Fruit fly (Drosophila melanogaster): Measurements from ENCODE around the gene CG3793.
A peak's percentile ranks its signal among the peaks of the same experiment; 100 is the strongest.

Gene CG3793

DNA sequence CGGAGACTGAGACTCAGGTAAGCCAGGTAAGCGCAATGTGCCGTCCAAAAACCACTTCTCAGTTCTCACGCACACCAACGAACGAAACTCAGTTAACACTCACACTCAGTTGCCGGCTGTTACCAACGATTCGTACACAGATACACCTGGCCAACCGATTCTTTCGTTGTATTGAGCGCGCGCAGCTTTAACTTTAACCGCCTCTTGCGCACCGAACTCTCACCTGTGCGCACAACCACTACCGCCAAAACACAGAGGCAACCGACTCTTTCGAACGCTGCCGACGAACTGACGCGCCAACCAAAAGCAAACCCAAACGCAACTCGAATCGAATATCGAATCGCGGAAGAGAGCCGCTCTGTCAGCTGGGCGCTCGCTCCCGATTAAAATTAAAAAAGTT is 1.6 kb upstream of the CG3793 start, which contains the start of gene Gli:
Gene Gli (minus strand): TSS at position 293 of the 400 bp plus-strand sequence.
- no peak for TF ChIP-seq CG13204 (GFP tag; optimal IDR thresholded peaks at IDR 0.05)
- TF ChIP-seq Ets98B (GFP tag; IDR thresholded peaks at IDR 0.05) = peak; percentile 69
- TF ChIP-seq CG8301 (tag; optimal IDR thresholded peaks at IDR 0.05) = no peak
- peak; percentile 6; the same call in 1 of the 3 replicates for TF ChIP-seq fd96Ca (GFP tag; IDR thresholded peaks at IDR 0.05)
- TF ChIP-seq CG4496 (GFP tag; IDR thresholded peaks at IDR 0.05) = peak; percentile 51
- TF ChIP-seq Pif1A (GFP tag; optimal IDR thresholded peaks at IDR 0.05) = no peak
- no peak for TF ChIP-seq CG10348 (GFP tag; IDR thresholded peaks at IDR 0.05)
- TF ChIP-seq D1 (tag; optimal IDR thresholded peaks at IDR 0.05) = peak; percentile 6
- no peak for TF ChIP-seq Pif1B (GFP tag; optimal IDR thresholded peaks at IDR 0.05)
- no peak for TF ChIP-seq CG17806 (tag; optimal IDR thresholded peaks at IDR 0.05)
- TF ChIP-seq CG32121 (GFP tag; IDR thresholded peaks at IDR 0.05) = peak; percentile 34; the same call in 1 of the 2 replicates
- TF ChIP-seq CG12605 (GFP tag; IDR thresholded peaks at IDR 0.05) = peak; percentile 36; the same call in 1 of the 2 replicates
- peak; percentile 81 for TF ChIP-seq EcR (GFP tag; optimal IDR thresholded peaks at IDR 0.05)
- no peak for TF ChIP-seq Snoo (tag; optimal IDR thresholded peaks at IDR 0.05)
- peak; percentile 31 for TF ChIP-seq gl (tag; optimal IDR thresholded peaks at IDR 0.05)

DNA sequence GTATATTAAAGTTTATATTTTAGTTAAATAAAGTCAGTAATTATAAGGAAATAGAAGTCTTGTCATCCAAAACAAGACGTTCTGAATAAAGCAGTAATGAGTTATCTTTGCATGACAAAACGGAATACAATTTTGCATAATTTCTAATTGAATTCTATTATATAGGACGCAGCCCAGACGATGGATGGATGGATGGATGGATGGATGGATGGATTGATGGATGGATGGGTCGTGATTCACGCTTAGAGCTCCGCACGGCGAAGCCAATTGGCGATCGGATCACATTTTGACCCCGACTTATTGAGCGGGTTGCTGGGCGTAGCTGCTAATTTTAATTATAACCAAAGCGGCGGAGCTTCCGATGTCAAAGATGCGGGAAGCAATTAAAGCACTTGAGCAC is 619 bp upstream of the CG3793 start:
- no peak for TF ChIP-seq Ets98B (GFP tag; IDR thresholded peaks at IDR 0.05)
- no peak for TF ChIP-seq CG14655 (GFP tag; optimal IDR thresholded peaks at IDR 0.05)
- no peak for TF ChIP-seq CG8159 (tag; optimal IDR thresholded peaks at IDR 0.05)
- no peak for TF ChIP-seq gl (tag; optimal IDR thresholded peaks at IDR 0.05)
- no peak for TF ChIP-seq CG12605 (GFP tag; IDR thresholded peaks at IDR 0.05)
- no peak for TF ChIP-seq rn (GFP tag; IDR thresholded peaks at IDR 0.05)
- no peak for TF ChIP-seq CG10348 (GFP tag; IDR thresholded peaks at IDR 0.05)
- no peak for TF ChIP-seq EcR (GFP tag; optimal IDR thresholded peaks at IDR 0.05)
- no peak for TF ChIP-seq CG8301 (tag; optimal IDR thresholded peaks at IDR 0.05)
- no peak for TF ChIP-seq Pif1A (GFP tag; optimal IDR thresholded peaks at IDR 0.05)
- TF ChIP-seq Snoo (tag; optimal IDR thresholded peaks at IDR 0.05) = no peak
- no peak for TF ChIP-seq Pif1B (GFP tag; optimal IDR thresholded peaks at IDR 0.05)

DNA sequence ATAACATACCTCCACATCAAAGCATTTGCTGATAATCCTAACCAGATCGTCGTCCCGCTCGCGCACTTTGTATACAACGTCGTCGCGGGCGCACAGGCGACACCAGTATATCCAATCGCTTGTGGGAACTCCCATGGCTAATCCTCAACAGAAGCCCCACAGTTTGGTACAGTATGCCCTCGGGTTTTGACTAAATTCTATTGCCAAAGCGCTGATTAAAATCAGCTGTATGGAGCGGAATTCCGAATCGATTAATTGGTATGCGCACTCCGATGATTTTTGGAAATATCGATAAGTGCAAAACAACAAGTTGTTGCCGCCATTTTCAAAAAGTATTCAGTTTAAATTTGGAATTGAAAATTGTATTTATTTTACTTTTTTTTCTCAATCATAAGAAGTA is 4.1 kb downstream of the CG3793 start, which contains the start of gene wek:
Gene wek (minus strand): TSS at position 253 of the 400 bp plus-strand sequence.
- TF ChIP-seq fd96Ca (GFP tag; IDR thresholded peaks at IDR 0.05) (no peak), Pif1B (GFP tag; optimal IDR thresholded peaks at IDR 0.05) (no peak)

DNA sequence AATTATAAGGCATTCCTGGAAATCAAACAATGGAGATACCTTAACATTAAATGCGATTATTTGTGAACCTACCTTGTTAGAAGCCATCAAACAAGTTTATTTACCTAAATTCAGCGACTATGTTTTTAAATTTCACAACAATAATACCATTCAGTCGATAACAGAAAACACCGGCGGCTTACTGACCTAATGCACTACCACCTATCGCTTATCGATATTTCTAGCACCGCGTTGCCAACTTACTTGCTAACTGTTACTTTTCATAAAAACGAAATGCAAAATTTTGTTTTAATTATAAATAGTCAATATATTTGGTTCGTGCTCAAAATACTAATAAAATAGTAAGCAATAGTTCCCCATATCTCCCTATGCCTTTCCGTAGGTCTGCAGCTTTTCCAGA is 7.0 kb downstream of the CG3793 start, which contains the start of gene Ku80:
Gene Ku80 (minus strand): TSS at position 182 of the 400 bp plus-strand sequence.
- TF ChIP-seq EcR (GFP tag; optimal IDR thresholded peaks at IDR 0.05) (no peak), D1 (tag; optimal IDR thresholded peaks at IDR 0.05) (peak; percentile 29)

- TF ChIP-seq CG10348 (GFP tag; IDR thresholded peaks at IDR 0.05) = no peak
- no peak for TF ChIP-seq Ets98B (GFP tag; IDR thresholded peaks at IDR 0.05)
Observed at dm6 chr2L:15773013-15773412, 9.0 kb downstream of the CG3793 start, which contains the start of gene CG31826. CG31826 (minus strand) TSS chr2L:15773113.

DNA sequence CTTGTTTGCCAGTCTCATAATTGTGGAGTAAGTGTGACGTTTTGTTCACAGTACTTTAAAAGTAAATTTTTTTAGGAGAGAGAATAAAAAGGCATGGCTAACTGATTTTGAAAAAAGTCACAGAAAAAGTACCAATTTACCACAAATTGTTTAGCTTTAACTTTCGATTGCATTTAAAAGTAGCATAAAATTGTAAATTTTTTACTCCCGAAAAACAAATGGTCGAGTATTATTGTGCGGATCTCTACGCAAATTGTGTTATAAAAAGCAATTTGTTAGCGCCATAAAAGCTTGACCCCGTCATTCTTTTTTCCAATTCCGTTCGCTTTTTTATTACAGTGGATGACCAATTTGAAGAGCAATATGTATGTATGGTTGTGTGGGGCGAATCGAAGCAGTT is 12.7 kb downstream of the CG3793 start, which contains the start of gene CG43760:
Gene CG43760 (minus strand): TSS at position 101 of the 400 bp plus-strand sequence.
- no peak for TF ChIP-seq Snoo (tag; optimal IDR thresholded peaks at IDR 0.05)
- no peak for TF ChIP-seq CG15710 (tag; optimal IDR thresholded peaks at IDR 0.05)

DNA sequence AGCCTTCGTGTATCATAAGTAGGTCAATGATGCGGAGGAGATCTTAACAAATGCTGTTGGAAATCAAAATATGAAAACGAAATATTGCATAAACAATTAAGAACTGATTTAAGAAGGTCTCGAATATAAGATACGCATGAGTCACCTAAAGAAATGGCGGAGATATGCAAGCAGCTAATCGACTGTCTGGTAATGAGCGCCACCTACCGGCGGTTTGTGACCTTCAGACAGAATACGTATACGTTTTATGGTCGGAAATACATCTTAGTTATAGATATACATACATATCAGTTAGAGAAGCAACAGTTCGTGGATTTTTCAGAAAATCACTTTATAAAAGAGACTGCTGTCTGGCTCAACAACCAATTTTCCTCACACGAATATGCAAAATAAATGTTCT is 19.0 kb downstream of the CG3793 start:
- TF ChIP-seq CG32121 (GFP tag; IDR thresholded peaks at IDR 0.05) = no peak
- TF ChIP-seq fd96Ca (GFP tag; IDR thresholded peaks at IDR 0.05) = no peak
- TF ChIP-seq CG14655 (GFP tag; optimal IDR thresholded peaks at IDR 0.05) = no peak
- no peak for TF ChIP-seq CG4496 (GFP tag; IDR thresholded peaks at IDR 0.05)
- TF ChIP-seq Pif1B (GFP tag; optimal IDR thresholded peaks at IDR 0.05) = no peak
- TF ChIP-seq rn (GFP tag; IDR thresholded peaks at IDR 0.05) = no peak
- TF ChIP-seq Snoo (tag; optimal IDR thresholded peaks at IDR 0.05) = no peak
- TF ChIP-seq CG10348 (GFP tag; IDR thresholded peaks at IDR 0.05) = no peak
- TF ChIP-seq Pif1A (GFP tag; optimal IDR thresholded peaks at IDR 0.05) = no peak
- TF ChIP-seq CG9948 (tag; optimal IDR thresholded peaks at IDR 0.05) = no peak
- TF ChIP-seq EcR (GFP tag; optimal IDR thresholded peaks at IDR 0.05) = no peak
- TF ChIP-seq CG8301 (tag; optimal IDR thresholded peaks at IDR 0.05) = no peak
- TF ChIP-seq CG13204 (GFP tag; optimal IDR thresholded peaks at IDR 0.05) = no peak
- TF ChIP-seq D1 (tag; optimal IDR thresholded peaks at IDR 0.05) = no peak
- TF ChIP-seq CG34367 (tag; optimal IDR thresholded peaks at IDR 0.05) = no peak
- TF ChIP-seq gl (tag; optimal IDR thresholded peaks at IDR 0.05) = no peak
- TF ChIP-seq Ets98B (GFP tag; IDR thresholded peaks at IDR 0.05) = no peak

DNA sequence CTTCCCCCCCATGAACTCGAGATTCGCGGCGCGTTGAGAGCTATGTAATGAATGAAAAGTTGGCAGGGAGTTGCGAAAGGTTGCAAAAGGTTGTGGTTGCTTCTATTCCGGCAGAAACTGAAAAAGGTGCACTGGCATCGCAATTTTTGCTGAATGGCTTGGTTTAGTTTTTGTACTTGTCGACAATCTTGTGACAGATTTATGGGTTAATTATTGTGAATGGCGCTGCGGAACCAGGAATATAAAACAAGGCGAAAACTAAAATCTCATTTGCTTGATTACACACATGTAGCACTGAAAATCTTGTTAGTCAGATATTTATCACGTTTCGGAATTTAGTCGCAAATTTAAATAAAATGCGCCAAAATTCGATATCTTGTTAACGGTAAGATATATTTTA is 19.8 kb downstream of the CG3793 start, which contains the start of gene t-Grip91:
Gene t-Grip91 (plus strand): TSS at position 301 of the 400 bp plus-strand sequence.
- TF ChIP-seq Pif1B (GFP tag; optimal IDR thresholded peaks at IDR 0.05) = no peak
- no peak for TF ChIP-seq CG8301 (tag; optimal IDR thresholded peaks at IDR 0.05)
- no peak for TF ChIP-seq fd96Ca (GFP tag; IDR thresholded peaks at IDR 0.05)
- TF ChIP-seq Snoo (tag; optimal IDR thresholded peaks at IDR 0.05) = no peak
- no peak for TF ChIP-seq CG9948 (tag; optimal IDR thresholded peaks at IDR 0.05)
- TF ChIP-seq CG10348 (GFP tag; IDR thresholded peaks at IDR 0.05) = no peak
- TF ChIP-seq D1 (tag; optimal IDR thresholded peaks at IDR 0.05) = no peak
- TF ChIP-seq CG13204 (GFP tag; optimal IDR thresholded peaks at IDR 0.05) = no peak
- no peak for TF ChIP-seq EcR (GFP tag; optimal IDR thresholded peaks at IDR 0.05)
- TF ChIP-seq CG32121 (GFP tag; IDR thresholded peaks at IDR 0.05) = no peak
- TF ChIP-seq CG14655 (GFP tag; optimal IDR thresholded peaks at IDR 0.05) = no peak
- TF ChIP-seq CG34367 (tag; optimal IDR thresholded peaks at IDR 0.05) = no peak

Data from whole organism, pupa.